Worm (Caenorhabditis elegans) whole organism, L1 larva: ENCODE results near the gene srsx-5.
A peak's percentile ranks its signal among the peaks of the same experiment; 100 is the strongest.

Source experiments
- C16A3.4 ChIP-seq: fragments of 150-350 bp; optimal IDR thresholded peaks from 2 replicates; lab custom pipeline; 2014; ENCODE audit warnings: missing biosample characterization, missing genetic modification characterization
- C34B4.2 ChIP-seq: sonication (generic microtip); optimal IDR thresholded peaks from 2 replicates; lab custom pipeline; 2017; ENCODE audit warnings: mild to moderate bottlenecking, missing genetic modification characterization, missing compliant biosample characterization
- F16B12.6 ChIP-seq: fragments of 150-350 bp; optimal IDR thresholded peaks from 2 replicates; lab custom pipeline; 2014; ENCODE audit warnings: missing biosample characterization, missing genetic modification characterization
- Y116A8C.19 ChIP-seq: sonication (generic microtip); optimal IDR thresholded peaks from 2 replicates; lab custom pipeline; 2016; ENCODE audit warnings: missing compliant biosample characterization, missing genetic modification characterization, borderline replicate concordance
- aha-1 ChIP-seq: fragments of 150-350 bp; optimal IDR thresholded peaks from 2 replicates; lab custom pipeline; 2014; ENCODE audit warnings: missing biosample characterization, missing genetic modification characterization
- alr-1 ChIP-seq: fragments of 200-800 bp; sonication (Bioruptor generic); optimal IDR thresholded peaks from 2 replicates; lab custom pipeline; 2018; ENCODE audit warnings: borderline replicate concordance, mild to moderate bottlenecking, missing genetic modification characterization, missing compliant biosample characterization
- ama-1 ChIP-seq: fragments of 150-350 bp; optimal IDR thresholded peaks from 2 replicates; lab custom pipeline; 2014
- blmp-1 ChIP-seq: fragments of 150-350 bp; optimal IDR thresholded peaks from 2 replicates; lab custom pipeline; 2014; ENCODE audit warnings: missing biosample characterization, missing genetic modification characterization
- ceh-8 ChIP-seq: fragments of 200-800 bp; sonication (Bioruptor generic); optimal IDR thresholded peaks from 2 replicates; lab custom pipeline; 2018; ENCODE audit warnings: mild to moderate bottlenecking, missing genetic modification characterization, moderate library complexity, missing compliant biosample characterization
- ceh-82 ChIP-seq, 3 experiments: fragments of 150-350 bp in 1 of 3; sonication (generic microtip) in 2 of 3; optimal IDR thresholded peaks; 2 replicates each; lab custom pipeline; 2014 to 2017; ENCODE audit warnings: missing biosample characterization in 3 of 3, missing genetic modification characterization in 3 of 3
- ceh-88 ChIP-seq: fragments of 200-800 bp; sonication (Bioruptor generic); IDR thresholded peaks from 2 replicates; pipeline ENCODE4 v1.3.6; 2022; ENCODE audit warnings: missing genetic modification characterization, missing compliant biosample characterization
- ceh-90 ChIP-seq: sonication (generic microtip); optimal IDR thresholded peaks from 2 replicates; lab custom pipeline; 2016; ENCODE audit warnings: missing genetic modification characterization, missing compliant biosample characterization
- dpl-1 ChIP-seq, 3 experiments: fragments of 150-350 bp in 2 of 3; sonication (generic microtip) in 1 of 3; optimal IDR thresholded peaks; 2 replicates each; lab custom pipeline; 2014 to 2017; ENCODE audit warnings: missing biosample characterization in 3 of 3, missing genetic modification characterization in 3 of 3, missing genetic modification reagents in 3 of 3
- efl-1 ChIP-seq, 4 experiments: fragments of 150-350 bp; optimal IDR thresholded peaks in 3 of 4; peaks in 1 of 4; 1 replicate in 1 of 4; 2 replicates in 3 of 4; lab custom pipeline; 2014; ENCODE audit warnings: missing biosample characterization in 2 of 4, missing genetic modification characterization in 2 of 4, missing genetic modification reagents in 2 of 4
- efl-3 ChIP-seq: fragments of 200-800 bp; sonication (Bioruptor generic); optimal IDR thresholded peaks from 2 replicates; lab custom pipeline; 2018; ENCODE audit warnings: mild to moderate bottlenecking, missing genetic modification characterization, missing compliant biosample characterization
- egl-13 ChIP-seq: sonication (generic microtip); optimal IDR thresholded peaks from 2 replicates; lab custom pipeline; 2016; ENCODE audit warnings: missing genotype, missing genetic modification reagents, missing genetic modification characterization, missing compliant biosample characterization
- egl-27 ChIP-seq, 2 experiments: fragments of 150-350 bp in 1 of 2; sonication (generic microtip); optimal IDR thresholded peaks; 3 replicates each; lab custom pipeline; 2017 to 2018; ENCODE audit warnings: missing biosample characterization in 2 of 2, missing genetic modification characterization in 2 of 2, missing genetic modification reagents in 2 of 2
- elt-2 ChIP-seq: sonication (generic microtip); optimal IDR thresholded peaks from 2 replicates; lab custom pipeline; 2016; ENCODE audit warnings: missing genetic modification characterization, mild to moderate bottlenecking, inconsistent platforms, missing compliant biosample characterization, missing genetic modification reagents
- ets-5 ChIP-seq: fragments of 200-800 bp; sonication (Bioruptor generic); IDR thresholded peaks from 2 replicates; pipeline ENCODE4 v1.3.6; 2022; ENCODE audit warnings: missing genetic modification characterization, missing compliant biosample characterization
- fkh-10 ChIP-seq: sonication (generic microtip); optimal IDR thresholded peaks from 2 replicates; lab custom pipeline; 2017; ENCODE audit warnings: missing biosample characterization, missing genetic modification reagents, missing genetic modification characterization
- fos-1 ChIP-seq: fragments of 150-350 bp; optimal IDR thresholded peaks from 2 replicates; lab custom pipeline; 2014; ENCODE audit warnings: missing biosample characterization, missing genetic modification characterization
- grh-1 ChIP-seq: fragments of 200-800 bp; sonication (Bioruptor generic); IDR thresholded peaks from 2 replicates; pipeline ENCODE4 v1.3.6; 2022; ENCODE audit warnings: missing genetic modification reagents, missing genetic modification characterization, missing compliant biosample characterization
- hlh-4 ChIP-seq: sonication (generic microtip); optimal IDR thresholded peaks from 2 replicates; lab custom pipeline; 2016; ENCODE audit warnings: mild to moderate bottlenecking, missing genetic modification characterization, missing compliant biosample characterization
- irx-1 ChIP-seq: sonication (generic microtip); optimal IDR thresholded peaks from 2 replicates; lab custom pipeline; 2016; ENCODE audit warnings: missing genetic modification characterization, missing compliant biosample characterization
- lin-14 ChIP-seq: fragments of 200-800 bp; sonication (Bioruptor generic); optimal IDR thresholded peaks from 2 replicates; lab custom pipeline; 2018; ENCODE audit warnings: mild to moderate bottlenecking, missing genetic modification characterization, moderate library complexity, missing compliant biosample characterization
- lin-35 ChIP-seq, 2 experiments: fragments of 150-350 bp; optimal IDR thresholded peaks; 2 replicates each; lab custom pipeline; 2014; ENCODE audit warnings: missing biosample characterization in 2 of 2, missing genetic modification characterization in 2 of 2, missing genetic modification reagents in 2 of 2
- lsy-2 ChIP-seq, 2 experiments: fragments of 150-350 bp; optimal IDR thresholded peaks; 2 replicates each; lab custom pipeline; 2014; ENCODE audit warnings: missing biosample characterization in 2 of 2, missing genetic modification characterization in 2 of 2
- mab-9 ChIP-seq: fragments of 200-800 bp; sonication (Bioruptor generic); IDR thresholded peaks from 2 replicates; pipeline ENCODE4 v1.3.6; 2022; ENCODE audit warnings: missing genetic modification reagents, missing genetic modification characterization, missing compliant biosample characterization
- mdl-1 ChIP-seq, 2 experiments: fragments of 150-350 bp; optimal IDR thresholded peaks; 2 replicates each; lab custom pipeline; 2014 to 2017; ENCODE audit warnings: missing biosample characterization in 2 of 2, missing genetic modification characterization in 2 of 2, inconsistent platforms in 1 of 2
- nhr-11 ChIP-seq: fragments of 150-350 bp; optimal IDR thresholded peaks from 2 replicates; lab custom pipeline; 2014; ENCODE audit warnings: missing biosample characterization, missing genetic modification characterization
- nhr-12 ChIP-seq: sonication (generic microtip); optimal IDR thresholded peaks from 2 replicates; lab custom pipeline; 2017; ENCODE audit warnings: missing biosample characterization, missing genetic modification characterization
- nhr-237 ChIP-seq: fragments of 150-350 bp; optimal IDR thresholded peaks from 2 replicates; lab custom pipeline; 2014; ENCODE audit warnings: missing biosample characterization, missing genetic modification characterization
- nhr-28 ChIP-seq: fragments of 150-350 bp; optimal IDR thresholded peaks from 2 replicates; lab custom pipeline; 2014; ENCODE audit warnings: missing biosample characterization, missing genetic modification characterization
- nhr-47 ChIP-seq: sonication (generic microtip); optimal IDR thresholded peaks from 2 replicates; lab custom pipeline; 2016; ENCODE audit warnings: mild to moderate bottlenecking, missing genetic modification characterization, moderate library complexity, missing compliant biosample characterization
- nhr-76 ChIP-seq: sonication (generic microtip); optimal IDR thresholded peaks from 2 replicates; lab custom pipeline; 2017; ENCODE audit warnings: missing biosample characterization, missing genetic modification characterization
- nhr-77 ChIP-seq: fragments of 150-350 bp; optimal IDR thresholded peaks from 2 replicates; lab custom pipeline; 2014; ENCODE audit warnings: missing biosample characterization, missing genetic modification characterization
- nhr-85 ChIP-seq: sonication (generic microtip); peaks from one replicate; lab custom pipeline; 2016; ENCODE audit warnings: missing genetic modification characterization, inconsistent platforms, missing compliant biosample characterization
- pag-3 ChIP-seq: sonication (generic microtip); optimal IDR thresholded peaks from 2 replicates; lab custom pipeline; 2017; ENCODE audit warnings: missing genetic modification characterization, mild to moderate bottlenecking, missing compliant biosample characterization, antibody characterized with exemption, borderline replicate concordance; ENCODE audit not compliant: insufficient read depth
- pqm-1 ChIP-seq: sonication (generic microtip); optimal IDR thresholded peaks from 3 replicates; lab custom pipeline; 2017; ENCODE audit warnings: missing biosample characterization, missing genetic modification characterization
- skn-1 ChIP-seq: fragments of 150-350 bp; optimal IDR thresholded peaks from 2 replicates; lab custom pipeline; 2014; ENCODE audit warnings: missing biosample characterization, missing genetic modification characterization
- snpc-4 ChIP-seq: fragments of 150-350 bp; optimal IDR thresholded peaks from 2 replicates; lab custom pipeline; 2014; ENCODE audit warnings: missing biosample characterization, missing genetic modification characterization
- sox-4 ChIP-seq: sonication (generic microtip); optimal IDR thresholded peaks from 2 replicates; lab custom pipeline; 2016; ENCODE audit warnings: missing genetic modification characterization, missing compliant biosample characterization
- sptf-1 ChIP-seq: fragments of 150-350 bp; optimal IDR thresholded peaks from 2 replicates; lab custom pipeline; 2014; ENCODE audit warnings: missing biosample characterization, missing genetic modification characterization
- swsn-7 ChIP-seq: sonication (generic microtip); optimal IDR thresholded peaks from 2 replicates; lab custom pipeline; 2016; ENCODE audit warnings: missing genetic modification characterization, missing compliant biosample characterization
- unc-62 ChIP-seq: fragments of 150-350 bp; optimal IDR thresholded peaks from 2 replicates; lab custom pipeline; 2014; ENCODE audit warnings: missing biosample characterization, missing genetic modification reagents, missing genetic modification characterization
- unc-86 ChIP-seq: sonication (generic microtip); optimal IDR thresholded peaks from 2 replicates; lab custom pipeline; 2016; ENCODE audit warnings: missing genetic modification characterization, missing compliant biosample characterization
- zip-4 ChIP-seq: fragments of 200-800 bp; sonication (Bioruptor generic); optimal IDR thresholded peaks from 2 replicates; lab custom pipeline; 2018; ENCODE audit warnings: mild to moderate bottlenecking, missing genetic modification characterization, moderate library complexity, missing compliant biosample characterization
- ztf-4 ChIP-seq: fragments of 150-350 bp; optimal IDR thresholded peaks from 2 replicates; lab custom pipeline; 2014; ENCODE audit warnings: missing biosample characterization, missing genetic modification characterization

srsx-5 gene

ce11 chrV:7954552-7954951 lies 25.8 kb downstream of the srsx-5 start, which contains the start of gene F26D11.13:
TSS of gene F26D11.13 (minus strand) at chrV:7954652.
- TF ChIP-seq efl-1 (optimal IDR thresholded peaks at IDR 0.05; lab: Kevin White, UChicago) (no peak), efl-1 (GFP tag; optimal IDR thresholded peaks at IDR 0.05 in 1 of 2; lab: Kevin White, UChicago) (no peak), mab-9 (GFP tag; lab: Robert Waterston, UW) (no peak), fos-1 (tag; lab: Kevin White, UChicago) (no peak), nhr-85 (tag; lab: Kevin White, UChicago) (no peak), lsy-2 (tag; optimal IDR thresholded peaks at IDR 0.05; lab: Kevin White, UChicago) (no peak), nhr-47 (tag; lab: Kevin White, UChicago) (no peak), nhr-11 (tag; lab: Kevin White, UChicago) (no peak), irx-1 (tag; lab: Kevin White, UChicago) (no peak), egl-13 (no peak), swsn-7 (tag; lab: Kevin White, UChicago) (no peak), nhr-12 (tag; lab: Kevin White, UChicago) (no peak), lin-14 (no peak)

DNA sequence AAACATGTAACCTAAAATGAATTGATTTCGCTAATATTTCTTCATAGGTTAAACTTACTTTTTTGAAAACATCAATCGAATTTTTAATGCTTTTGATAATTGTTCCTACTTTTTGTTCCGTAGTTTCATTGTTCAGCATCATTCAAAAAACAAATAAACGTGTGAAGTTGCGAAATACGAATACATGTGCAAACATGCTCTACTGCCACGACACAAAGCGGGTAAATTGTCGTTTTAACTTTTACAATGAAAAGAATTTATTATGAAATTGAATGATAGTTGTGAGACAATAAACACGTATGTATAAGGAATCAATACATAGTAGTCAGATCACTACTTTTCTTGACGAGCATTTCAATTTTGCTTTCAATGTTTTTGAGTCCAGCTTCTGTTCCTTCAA lies 26.4 kb downstream of the srsx-5 start, which contains the start of gene F26D11.12:
TSS of gene F26D11.12 (minus strand) at position 145 of the 400 bp plus-strand sequence.
- peak; percentile 56 to 66 for TF ChIP-seq efl-1 (optimal IDR thresholded peaks at IDR 0.05; lab: Kevin White, UChicago)
- peak; percentile 68 to 98 for TF ChIP-seq efl-1 (GFP tag; optimal IDR thresholded peaks at IDR 0.05 in 1 of 2; lab: Kevin White, UChicago)
- TF ChIP-seq ceh-8 (GFP tag; lab: Kevin White, UChicago), result no peak
- TF ChIP-seq dpl-1 (GFP tag; optimal IDR thresholded peaks at IDR 0.05; lab: Kevin White, UChicago), result peak; percentile 44 to 73 (median 66)
- no peak for TF ChIP-seq ztf-4 (tag; lab: Kevin White, UChicago)
- TF ChIP-seq lin-35 (GFP tag; optimal IDR thresholded peaks at IDR 0.05; lab: Kevin White, UChicago), result peak; percentile 22 to 86
- no peak for TF ChIP-seq swsn-7 (tag; lab: Kevin White, UChicago)
- peak in 1 of 3 experiments; percentile 4 for TF ChIP-seq ceh-82 (tag; optimal IDR thresholded peaks at IDR 0.05; lab: Kevin White, UChicago)
- no peak for TF ChIP-seq ets-5 (GFP tag; lab: Robert Waterston, UW)
- no peak for TF ChIP-seq sox-4 (tag; lab: Kevin White, UChicago)
- TF ChIP-seq hlh-4 (tag; lab: Kevin White, UChicago), result no peak
- no peak for TF ChIP-seq unc-62
- TF ChIP-seq snpc-4 (tag; lab: Kevin White, UChicago), result no peak
- TF ChIP-seq grh-1 (GFP tag; lab: Robert Waterston, UW), result no peak
- TF ChIP-seq F16B12.6 (tag; lab: Kevin White, UChicago), result no peak
- TF ChIP-seq ceh-88 (GFP tag; lab: Robert Waterston, UW), result no peak
- no peak for TF ChIP-seq fos-1 (tag; lab: Kevin White, UChicago)
- no peak for TF ChIP-seq nhr-237 (tag; lab: Kevin White, UChicago)
- no peak for TF ChIP-seq lin-14
- no peak for TF ChIP-seq sptf-1 (tag; lab: Kevin White, UChicago)
- no peak for TF ChIP-seq nhr-11 (tag; lab: Kevin White, UChicago)
- no peak for TF ChIP-seq pqm-1 (tag; lab: Kevin White, UChicago)
- no peak for TF ChIP-seq C34B4.2 (tag; lab: Kevin White, UChicago)
- no peak for TF ChIP-seq mab-9 (GFP tag; lab: Robert Waterston, UW)
- TF ChIP-seq alr-1 (tag; lab: Kevin White, UChicago), result no peak
- TF ChIP-seq mdl-1 (tag; optimal IDR thresholded peaks at IDR 0.05; lab: Kevin White, UChicago), result no peak
- TF ChIP-seq C16A3.4 (tag; lab: Kevin White, UChicago), result peak; percentile 15
- TF ChIP-seq blmp-1 (tag; lab: Kevin White, UChicago), result no peak
- TF ChIP-seq lsy-2 (tag; optimal IDR thresholded peaks at IDR 0.05; lab: Kevin White, UChicago), result peak in 1 of 2 experiments; percentile 44
- TF ChIP-seq efl-3 (GFP tag; lab: Kevin White, UChicago), result no peak
- TF ChIP-seq irx-1 (tag; lab: Kevin White, UChicago), result no peak
- no peak for TF ChIP-seq egl-13
- no peak for TF ChIP-seq fkh-10 (GFP tag; lab: Kevin White, UChicago)
- no peak for TF ChIP-seq elt-2 (tag; lab: Kevin White, UChicago)
- TF ChIP-seq ceh-90 (tag; lab: Kevin White, UChicago), result no peak
- TF ChIP-seq zip-4, result peak; percentile 38
- TF ChIP-seq egl-27 (tag; optimal IDR thresholded peaks at IDR 0.05; lab: Kevin White, UChicago), result no peak
- no peak for TF ChIP-seq nhr-76 (tag; lab: Kevin White, UChicago)
- TF ChIP-seq pag-3 (tag; lab: Kevin White, UChicago), result no peak
- TF ChIP-seq Y116A8C.19, result no peak
- no peak for TF ChIP-seq unc-86 (tag; lab: Kevin White, UChicago)
- no peak for TF ChIP-seq nhr-28 (tag; lab: Kevin White, UChicago)
- no peak for TF ChIP-seq ama-1 (lab: Kevin White, UChicago)
- no peak for TF ChIP-seq nhr-85 (tag; lab: Kevin White, UChicago)
- TF ChIP-seq nhr-77, result no peak
- peak; percentile 62 for TF ChIP-seq skn-1 (tag; lab: Kevin White, UChicago)
- no peak for TF ChIP-seq aha-1 (tag; lab: Kevin White, UChicago)
